Worm (Caenorhabditis elegans): ENCODE results near the gene F42C5.5.

- TF ChIP-seq mab-5 (tag; optimal IDR thresholded peaks at IDR 0.05): no peak
- TF ChIP-seq pha-4 (tag; optimal IDR thresholded peaks at IDR 0.05): no peak
- no peak for TF ChIP-seq nhr-76 (tag; optimal IDR thresholded peaks at IDR 0.05)
- TF ChIP-seq elt-1 (tag; optimal IDR thresholded peaks at IDR 0.05; ENCODE audit: borderline replicate concordance, insufficient read depth): no peak
- no peak for TF ChIP-seq nhr-12 (tag; optimal IDR thresholded peaks at IDR 0.05)
- TF ChIP-seq unc-62 (GFP tag; optimal IDR thresholded peaks at IDR 0.05): no peak
- no peak for TF ChIP-seq lsy-2 (tag; optimal IDR thresholded peaks at IDR 0.05)
- no peak for TF ChIP-seq ces-1 (GFP tag; optimal IDR thresholded peaks at IDR 0.05)
- TF ChIP-seq ztf-11 (tag; optimal IDR thresholded peaks at IDR 0.05): no peak
These were observed 30.9 kb upstream of the F42C5.5 start for ce11 chrIV:7324913-7325312.
